Fruit fly (Drosophila melanogaster) whole organism, prepupa: ENCODE data around the gene CG42857.

Experiments used
- Blimp-1 ChIP-seq: fragments of 200-800 bp; sonication (Bioruptor generic); optimal IDR thresholded peaks from 3 replicates; lab custom pipeline; 2017; ENCODE audit warnings: missing biosample characterization, missing genetic modification characterization, mild to moderate bottlenecking, moderate library complexity, missing genetic modification reagents
- CG10631 ChIP-seq: fragments of 200-800 bp; sonication (Bioruptor generic); optimal IDR thresholded peaks from 2 replicates; lab custom pipeline; 2016; ENCODE audit warnings: missing biosample characterization, missing genetic modification characterization
- CG10669 ChIP-seq: fragments of 200-800 bp; sonication (Bioruptor generic); optimal IDR thresholded peaks from 3 replicates; lab custom pipeline; 2018; ENCODE audit warnings: missing biosample characterization, mild to moderate bottlenecking, missing genetic modification characterization, moderate library complexity
- CG11294 ChIP-seq: fragments of 200-800 bp; sonication (Bioruptor generic); IDR thresholded peaks from 2 replicates; pipeline ENCODE4 v1.3.6; 2022; ENCODE audit warnings: missing biosample characterization, missing genetic modification characterization
- CG11902 ChIP-seq: fragments of 200-800 bp; sonication (Bioruptor generic); optimal IDR thresholded peaks from 3 replicates; lab custom pipeline; 2016; ENCODE audit warnings: missing biosample characterization, missing genetic modification characterization
- CG15336 ChIP-seq: fragments of 200-800 bp; sonication (Bioruptor generic); IDR thresholded peaks from 2 replicates; pipeline ENCODE4 v1.3.6; 2022; ENCODE audit warnings: missing biosample characterization, missing genetic modification characterization
- CG16779 ChIP-seq: fragments of 200-800 bp; sonication (Bioruptor generic); optimal IDR thresholded peaks from 3 replicates; lab custom pipeline; 2017; ENCODE audit warnings: missing biosample characterization, mild to moderate bottlenecking, missing genetic modification characterization
- CG3032 ChIP-seq: fragments of 200-800 bp; optimal IDR thresholded peaks from 2 replicates; lab custom pipeline; 2019; ENCODE audit warnings: missing biosample characterization, mild to moderate bottlenecking, missing genetic modification characterization, moderate library complexity
- CG31627 ChIP-seq: fragments of 200-800 bp; sonication (Bioruptor generic); optimal IDR thresholded peaks from 3 replicates; lab custom pipeline; 2016; ENCODE audit warnings: missing biosample characterization, missing genetic modification characterization
- CG34406 ChIP-seq: fragments of 200-800 bp; sonication (Bioruptor generic); optimal IDR thresholded peaks from 3 replicates; lab custom pipeline; 2016; ENCODE audit warnings: missing biosample characterization, missing genetic modification characterization
- CG3919 ChIP-seq: fragments of 200-800 bp; sonication (Bioruptor generic); optimal IDR thresholded peaks from 3 replicates; lab custom pipeline; 2016; ENCODE audit warnings: missing biosample characterization, missing genetic modification characterization
- CG4318 ChIP-seq: fragments of 200-800 bp; sonication (Bioruptor generic); optimal IDR thresholded peaks from 3 replicates; lab custom pipeline; 2017; ENCODE audit warnings: missing biosample characterization, mild to moderate bottlenecking, missing genetic modification characterization
- CG6163 ChIP-seq: fragments of 200-800 bp; sonication (Bioruptor generic); IDR thresholded peaks from 3 replicates; pipeline ENCODE4 v1.3.6; 2022; ENCODE audit warnings: missing biosample characterization, missing genetic modification characterization
- CG6276 ChIP-seq: fragments of 200-800 bp; sonication (Bioruptor generic); optimal IDR thresholded peaks from 2 replicates; lab custom pipeline; 2017; ENCODE audit warnings: missing biosample characterization, mild to moderate bottlenecking, missing genetic modification characterization
- CG6792 ChIP-seq: fragments of 200-800 bp; sonication (Bioruptor generic); optimal IDR thresholded peaks from 3 replicates; lab custom pipeline; 2016; ENCODE audit warnings: missing biosample characterization, missing genetic modification characterization
- CG6808 ChIP-seq: fragments of 200-800 bp; sonication (Bioruptor generic); optimal IDR thresholded peaks from 3 replicates; lab custom pipeline; 2017; ENCODE audit warnings: missing biosample characterization, missing genetic modification characterization, mild to moderate bottlenecking, moderate library complexity, missing genetic modification reagents
- CG7368 ChIP-seq: fragments of 200-800 bp; sonication (Bioruptor generic); optimal IDR thresholded peaks from 3 replicates; lab custom pipeline; 2016; ENCODE audit warnings: missing biosample characterization, missing genetic modification characterization
- CG8119 ChIP-seq: fragments of 200-800 bp; sonication (Bioruptor generic); IDR thresholded peaks from 3 replicates; pipeline ENCODE4 v1.3.6; 2022; ENCODE audit warnings: missing biosample characterization, missing genetic modification characterization
- CG8319 ChIP-seq: fragments of 200-800 bp; sonication (Bioruptor generic); optimal IDR thresholded peaks from 3 replicates; lab custom pipeline; 2016; ENCODE audit warnings: missing biosample characterization, missing genetic modification characterization
- CG8632 ChIP-seq: fragments of 200-800 bp; sonication (Bioruptor generic); optimal IDR thresholded peaks from 3 replicates; lab custom pipeline; 2016; ENCODE audit warnings: missing biosample characterization, missing genetic modification characterization
- CG9139 ChIP-seq: fragments of 200-800 bp; sonication (Bioruptor generic); optimal IDR thresholded peaks from 3 replicates; lab custom pipeline; 2017; ENCODE audit warnings: missing biosample characterization, mild to moderate bottlenecking, missing genetic modification characterization
- Eip75B ChIP-seq: fragments of 200-800 bp; sonication (Bioruptor generic); optimal IDR thresholded peaks from 3 replicates; lab custom pipeline; 2016; ENCODE audit warnings: missing biosample characterization, missing genetic modification characterization
- Eip78C ChIP-seq: fragments of 200-800 bp; sonication (Bioruptor generic); peaks from one replicate; lab custom pipeline; 2016; ENCODE audit warnings: missing biosample characterization, missing genetic modification characterization
- Eip93F ChIP-seq: fragments of 200-800 bp; sonication (Bioruptor generic); optimal IDR thresholded peaks from 2 replicates; lab custom pipeline; 2016; ENCODE audit warnings: missing biosample characterization, mild to moderate bottlenecking, missing genetic modification characterization
- Ets21C ChIP-seq: fragments of 200-800 bp; sonication (Bioruptor generic); optimal IDR thresholded peaks from 3 replicates; lab custom pipeline; 2016; ENCODE audit warnings: missing biosample characterization, missing genetic modification characterization
- Ets96B ChIP-seq: fragments of 200-800 bp; optimal IDR thresholded peaks from 2 replicates; lab custom pipeline; 2019; ENCODE audit warnings: missing biosample characterization, mild to moderate bottlenecking, missing genetic modification characterization, moderate library complexity
- Hr38 ChIP-seq: sonication (Bioruptor generic); optimal IDR thresholded peaks from 2 replicates; lab custom pipeline; 2016; ENCODE audit warnings: missing biosample characterization, missing genetic modification characterization
- Hr39 ChIP-seq: fragments of 200-800 bp; sonication (Bioruptor generic); optimal IDR thresholded peaks from 2 replicates; lab custom pipeline; 2016; ENCODE audit warnings: missing biosample characterization, missing genetic modification characterization
- Hr4 ChIP-seq: fragments of 200-800 bp; sonication (Bioruptor generic); optimal IDR thresholded peaks from 3 replicates; lab custom pipeline; 2016; ENCODE audit warnings: missing biosample characterization, missing genetic modification characterization
- Met ChIP-seq: fragments of 200-800 bp; sonication (Bioruptor generic); optimal IDR thresholded peaks from 3 replicates; lab custom pipeline; 2016; ENCODE audit warnings: missing biosample characterization, missing genetic modification characterization
- Smox ChIP-seq: fragments of 200-800 bp; sonication (Bioruptor generic); optimal IDR thresholded peaks from 3 replicates; lab custom pipeline; 2016; ENCODE audit warnings: missing biosample characterization, missing genetic modification characterization
- Sox14 ChIP-seq: fragments of 200-800 bp; sonication (Bioruptor generic); optimal IDR thresholded peaks from 3 replicates; lab custom pipeline; 2016; ENCODE audit warnings: missing biosample characterization, missing genetic modification characterization
- Sox15 ChIP-seq: fragments of 200-800 bp; sonication (Bioruptor generic); optimal IDR thresholded peaks from 3 replicates; lab custom pipeline; 2016; ENCODE audit warnings: missing biosample characterization, missing genetic modification characterization
- achi ChIP-seq: fragments of 200-800 bp; sonication (Bioruptor generic); optimal IDR thresholded peaks from 3 replicates; lab custom pipeline; 2016; ENCODE audit warnings: missing biosample characterization, missing genetic modification characterization
- acj6 ChIP-seq: fragments of 200-800 bp; sonication (Bioruptor generic); optimal IDR thresholded peaks from 3 replicates; lab custom pipeline; 2016; ENCODE audit warnings: missing biosample characterization, missing genetic modification characterization
- cyc ChIP-seq: fragments of 200-800 bp; sonication (Bioruptor generic); optimal IDR thresholded peaks from 3 replicates; lab custom pipeline; 2016; ENCODE audit warnings: missing biosample characterization, missing genetic modification characterization
- dac ChIP-seq: fragments of 200-800 bp; sonication (Bioruptor generic); optimal IDR thresholded peaks from 2 replicates; lab custom pipeline; 2017; ENCODE audit warnings: missing biosample characterization, mild to moderate bottlenecking, missing genetic modification characterization
- dsx ChIP-seq: fragments of 200-800 bp; optimal IDR thresholded peaks from 3 replicates; lab custom pipeline; 2019; ENCODE audit warnings: missing biosample characterization, mild to moderate bottlenecking, missing genetic modification characterization, moderate library complexity; ENCODE audit not compliant: poor library complexity, severe bottlenecking
- eg ChIP-seq: fragments of 200-800 bp; sonication (Bioruptor generic); IDR thresholded peaks from 3 replicates; pipeline ENCODE4 v1.3.6; 2022; ENCODE audit warnings: missing biosample characterization, missing genetic modification characterization
- esn ChIP-seq: fragments of 200-800 bp; sonication (Bioruptor generic); optimal IDR thresholded peaks from 2 replicates; lab custom pipeline; 2016; ENCODE audit warnings: missing biosample characterization, mild to moderate bottlenecking, missing genetic modification characterization, moderate library complexity
- fd59A ChIP-seq: fragments of 200-800 bp; sonication (Bioruptor generic); optimal IDR thresholded peaks from 2 replicates; lab custom pipeline; 2017; ENCODE audit warnings: missing biosample characterization, mild to moderate bottlenecking, missing genetic modification characterization, missing genetic modification reagents
- fd85E ChIP-seq: fragments of 200-800 bp; sonication (Bioruptor generic); optimal IDR thresholded peaks from 3 replicates; lab custom pipeline; 2016; ENCODE audit warnings: missing biosample characterization, missing genetic modification characterization
- fkh ChIP-seq: fragments of 200-800 bp; sonication (Bioruptor generic); optimal IDR thresholded peaks from 3 replicates; lab custom pipeline; 2017; ENCODE audit warnings: missing biosample characterization, mild to moderate bottlenecking, missing genetic modification characterization, moderate library complexity
- lz ChIP-seq: fragments of 200-800 bp; sonication (Bioruptor generic); optimal IDR thresholded peaks from 3 replicates; lab custom pipeline; 2016; ENCODE audit warnings: missing biosample characterization, missing genetic modification characterization
- net ChIP-seq: fragments of 200-800 bp; sonication (Bioruptor generic); optimal IDR thresholded peaks from 3 replicates; lab custom pipeline; 2016; ENCODE audit warnings: missing biosample characterization, missing genetic modification characterization
- pdm3 ChIP-seq: fragments of 200-800 bp; sonication (Bioruptor generic); optimal IDR thresholded peaks from 3 replicates; lab custom pipeline; 2016; ENCODE audit warnings: missing biosample characterization, missing genetic modification characterization
- salr ChIP-seq, 2 experiments: fragments of 200-800 bp; sonication (Bioruptor generic); optimal IDR thresholded peaks; 3 replicates each; lab custom pipeline; 2016 to 2018; ENCODE audit warnings: missing biosample characterization in 2 of 2, missing genetic modification characterization in 2 of 2, mild to moderate bottlenecking in 1 of 2
- spab ChIP-seq: fragments of 200-800 bp; sonication (Bioruptor generic); optimal IDR thresholded peaks from 2 replicates; lab custom pipeline; 2017; ENCODE audit warnings: missing biosample characterization, mild to moderate bottlenecking, missing genetic modification characterization, missing genetic modification reagents
- ss ChIP-seq, 2 experiments: fragments of 200-800 bp; sonication (Bioruptor generic); optimal IDR thresholded peaks; 2 replicates in 1 of 2; 3 replicates in 1 of 2; lab custom pipeline; 2017 to 2018; ENCODE audit warnings: mild to moderate bottlenecking in 2 of 2, missing biosample characterization in 2 of 2, missing genetic modification characterization in 2 of 2, moderate library complexity in 1 of 2
- svp ChIP-seq: fragments of 200-800 bp; sonication (Bioruptor generic); peaks from one replicate; lab custom pipeline; 2016; ENCODE audit warnings: missing biosample characterization, missing genetic modification characterization
- topi ChIP-seq: fragments of 200-800 bp; sonication (Bioruptor generic); optimal IDR thresholded peaks from 3 replicates; lab custom pipeline; 2016; ENCODE audit warnings: missing biosample characterization, missing genetic modification characterization
- vri ChIP-seq: fragments of 200-800 bp; sonication (Bioruptor generic); optimal IDR thresholded peaks from 3 replicates; lab custom pipeline; 2016; ENCODE audit warnings: missing biosample characterization, mild to moderate bottlenecking, missing genetic modification characterization

The CG42857 gene

dm6 chr3R:9771519-9771972, 49.4 kb downstream of the CG42857 start, which contains the start of gene CG9471:
CG9471 (minus strand) TSS chr3R:9771542.
- peak; percentile 89 for TF ChIP-seq CG3032 (tag; lab: Kevin White, UChicago)
- peak; percentile 91 for TF ChIP-seq Sox15
- TF ChIP-seq CG11902 (GFP tag; lab: Kevin White, UChicago) = peak; percentile 92
- peak; percentile 85 for TF ChIP-seq CG16779 (tag; lab: Kevin White, UChicago)
- TF ChIP-seq svp = peak; percentile 99
- peak; percentile 96 for TF ChIP-seq Hr4 (GFP tag; lab: Kevin White, UChicago)
- TF ChIP-seq CG6792 (GFP tag; lab: Kevin White, UChicago) = peak; percentile 96
- TF ChIP-seq ss (GFP tag; optimal IDR thresholded peaks at IDR 0.05; lab: Kevin White, UChicago) = peak; percentile 81 to 89
- peak; percentile 96 for TF ChIP-seq Smox (GFP tag; lab: Kevin White, UChicago)
- peak; percentile 95 for TF ChIP-seq CG8119
- TF ChIP-seq cyc = peak; percentile 96
- peak; percentile 94 for TF ChIP-seq Ets21C
- TF ChIP-seq topi = peak; percentile 99
- TF ChIP-seq lz = peak; percentile 96
- peak; percentile 91 for TF ChIP-seq CG8319 (GFP tag; lab: Kevin White, UChicago)
- TF ChIP-seq Hr38 (GFP tag; lab: Kevin White, UChicago) = peak; percentile 31
- peak; percentile 82 for TF ChIP-seq spab (GFP tag; lab: Kevin White, UChicago)
- TF ChIP-seq achi (GFP tag; lab: Kevin White, UChicago) = peak; percentile 95
- TF ChIP-seq CG11294 (GFP tag; lab: Robert Waterston, UW) = peak; percentile 90
- peak; percentile 98 for TF ChIP-seq esn
- peak; percentile 97 for TF ChIP-seq CG31627
- peak; percentile 90 for TF ChIP-seq CG6276 (GFP tag; lab: Kevin White, UChicago)
- TF ChIP-seq CG15336 (GFP tag; lab: Robert Waterston, UW) = peak; percentile 96
- TF ChIP-seq pdm3 (GFP tag; lab: Kevin White, UChicago) = peak; percentile 97
- peak; percentile 97 for TF ChIP-seq eg
- TF ChIP-seq Eip93F = peak; percentile 94
- TF ChIP-seq Eip75B (GFP tag; lab: Kevin White, UChicago) = peak; percentile 95
- peak; percentile 96 for TF ChIP-seq CG8632 (GFP tag; lab: Kevin White, UChicago)
- TF ChIP-seq vri = peak; percentile 98
- peak; percentile 76 to 91 for TF ChIP-seq salr (GFP tag; optimal IDR thresholded peaks at IDR 0.05; lab: Kevin White, UChicago)
- TF ChIP-seq CG10631 (GFP tag; lab: Kevin White, UChicago) = peak; percentile 96
- TF ChIP-seq CG7368 (GFP tag; lab: Kevin White, UChicago) = peak; percentile 94
- TF ChIP-seq CG34406 (GFP tag; lab: Kevin White, UChicago) = peak; percentile 95
- peak; percentile 60 for TF ChIP-seq dac (GFP tag; lab: Kevin White, UChicago)
- peak; percentile 93 for TF ChIP-seq dsx (GFP tag; lab: Kevin White, UChicago)
- TF ChIP-seq Ets96B (tag; lab: Kevin White, UChicago) = peak; percentile 90
- TF ChIP-seq Sox14 = peak; percentile 97
- TF ChIP-seq fd85E = peak; percentile 83
- TF ChIP-seq CG6808 (GFP tag; lab: Kevin White, UChicago) = peak; percentile 87
- TF ChIP-seq acj6 (GFP tag; lab: Kevin White, UChicago) = peak; percentile 96
- peak; percentile 78 for TF ChIP-seq fd59A (GFP tag; lab: Kevin White, UChicago)
- TF ChIP-seq CG3919 = peak; percentile 96
- TF ChIP-seq CG10669 (GFP tag; lab: Kevin White, UChicago) = peak; percentile 91
- TF ChIP-seq net (GFP tag; lab: Kevin White, UChicago) = peak; percentile 95
- TF ChIP-seq fkh (GFP tag; lab: Kevin White, UChicago) = peak; percentile 79
- TF ChIP-seq Met (GFP tag; lab: Kevin White, UChicago) = peak; percentile 97
- peak; percentile 97 for TF ChIP-seq CG6163 (GFP tag; lab: Robert Waterston, UW)
- peak; percentile 97 for TF ChIP-seq Hr39 (GFP tag; lab: Kevin White, UChicago)
- peak; percentile 80 for TF ChIP-seq CG9139 (GFP tag; lab: Kevin White, UChicago)
- TF ChIP-seq Blimp-1 (GFP tag; lab: Kevin White, UChicago) = peak; percentile 81
- peak; percentile 99 for TF ChIP-seq Eip78C (GFP tag; lab: Kevin White, UChicago)
- TF ChIP-seq CG4318 (GFP tag; lab: Kevin White, UChicago) = no peak
